Fruit fly (Drosophila melanogaster) whole organism: ENCODE measurements around the gene srp.

Experiments
- pan ChIP-seq: fragments of >200 bp; optimal IDR thresholded peaks from 2 replicates; lab custom pipeline; 2017
- usp ChIP-seq: fragments of >200 bp; optimal IDR thresholded peaks from 2 replicates; lab custom pipeline; 2017; ENCODE audit warnings: missing biosample characterization, missing genetic modification characterization, mixed read lengths

DNA sequence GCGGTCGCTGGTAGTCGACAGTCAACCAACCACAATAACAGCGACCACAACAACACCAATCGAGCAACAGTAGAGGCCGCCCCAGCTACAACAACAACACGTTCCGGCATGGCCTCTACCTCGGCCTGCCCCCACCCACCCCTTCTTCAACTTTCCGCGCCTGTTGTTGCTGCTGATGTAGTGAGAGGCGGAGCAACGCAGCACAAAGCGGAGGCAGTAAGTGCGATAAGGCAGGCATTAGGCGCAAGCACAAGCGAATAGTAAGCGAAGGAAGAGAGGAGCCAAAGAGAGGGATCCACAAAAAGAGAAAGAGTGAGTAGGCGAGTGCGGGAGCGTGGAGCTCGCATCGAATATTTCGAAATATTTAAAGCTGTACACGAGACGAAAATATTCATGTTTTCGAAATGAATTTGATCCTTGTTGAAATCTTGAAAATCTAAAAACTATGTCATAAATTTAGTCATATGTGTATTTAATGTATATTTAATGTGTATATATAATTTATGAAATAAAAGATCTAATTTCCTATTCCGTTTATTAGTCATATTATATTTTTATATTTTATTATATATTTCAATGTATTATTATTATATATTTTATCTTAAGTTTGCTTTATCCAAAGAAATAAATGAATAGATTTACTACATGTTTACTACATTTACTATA lies 7.3 kb downstream of the srp start:
- TF ChIP-seq usp (GFP tag; lab: Kevin White, UChicago) = no peak
- TF ChIP-seq pan (lab: Kevin White, UChicago) = no peak
